Worm (Caenorhabditis elegans): ENCODE results near the gene eat-17.

The eat-17 gene

ce11 chrX:16447116-16447515 lies 30.5 kb upstream of the eat-17 start:
- peak; percentile 67 for TF ChIP-seq zfh-2 (GFP tag; conservative IDR thresholded peaks at IDR 0.05)
- TF ChIP-seq let-607 (tag; optimal IDR thresholded peaks at IDR 0.05): no peak
- TF ChIP-seq egrh-3 (GFP tag; IDR thresholded peaks at IDR 0.05): 0 out of 2 replicates have a peak, but pooled peaks have one; percentile 29
- no peak for TF ChIP-seq Y53G8AR.9 (GFP tag; conservative IDR thresholded peaks at IDR 0.05)

ce11 chrX:16445793-16446248 lies 29.2 kb upstream of the eat-17 start, which contains the start of gene twf-2:
Gene twf-2, plus strand, starts transcription at chrX:16446197.
- TF ChIP-seq Y53F4B.3 (GFP tag; IDR thresholded peaks at IDR 0.05): no peak
- TF ChIP-seq nhr-90 (tag; optimal IDR thresholded peaks at IDR 0.05): no peak
- peak; percentile 48 for TF ChIP-seq madf-10 (tag; optimal IDR thresholded peaks at IDR 0.05)
- no peak for TF ChIP-seq aptf-2 (GFP tag; conservative IDR thresholded peaks at IDR 0.05)
- TF ChIP-seq B0035.1 (tag; optimal IDR thresholded peaks at IDR 0.05): peak; percentile 34
- no peak for TF ChIP-seq cebp-1 (GFP tag; IDR thresholded peaks at IDR 0.05)
- TF ChIP-seq cebp-1 (tag; optimal IDR thresholded peaks at IDR 0.05): peak; percentile 78
- TF ChIP-seq sea-2 (GFP tag; IDR thresholded peaks at IDR 0.05): no peak
- TF ChIP-seq F10E7.11 (tag; optimal IDR thresholded peaks at IDR 0.05): no peak
- TF ChIP-seq ztf-25 (GFP tag; IDR thresholded peaks at IDR 0.05): no peak
- no peak for TF ChIP-seq madf-8 (GFP tag; conservative IDR thresholded peaks at IDR 0.05)
- TF ChIP-seq ekl-4 (GFP tag; IDR thresholded peaks at IDR 0.05): 0 out of 2 replicates have a peak, but pooled peaks have one; percentile 21
- no peak for TF ChIP-seq F33H1.4 (GFP tag; IDR thresholded peaks at IDR 0.05)
- peak; percentile 30 for TF ChIP-seq somi-1 (GFP tag; optimal IDR thresholded peaks at IDR 0.05)
- TF ChIP-seq F57A8.1 (GFP tag; optimal IDR thresholded peaks at IDR 0.05): no peak
- TF ChIP-seq zfh-2 (GFP tag; conservative IDR thresholded peaks at IDR 0.05): peak; percentile 95
- TF ChIP-seq snpc-3.4 (tag; optimal IDR thresholded peaks at IDR 0.05): no peak
- peak; percentile 83 for TF ChIP-seq lin-40 (tag; optimal IDR thresholded peaks at IDR 0.05)
- 0 out of 2 replicates have a peak, but pooled peaks have one; percentile 16 for TF ChIP-seq ztf-28 (GFP tag; IDR thresholded peaks at IDR 0.05)
- TF ChIP-seq F23B12.7 (tag; optimal IDR thresholded peaks at IDR 0.05; ENCODE audit: insufficient read depth): peak; percentile 10
- TF ChIP-seq K12H6.12 (tag; optimal IDR thresholded peaks at IDR 0.05): peak; percentile 76
- peak; percentile 56 for TF ChIP-seq atf-7 (tag; optimal IDR thresholded peaks at IDR 0.05)
- peak; percentile 79 for TF ChIP-seq B0336.3 (GFP tag; IDR thresholded peaks at IDR 0.05)
- TF ChIP-seq hmg-20 (GFP tag; IDR thresholded peaks at IDR 0.05): 0 out of 2 replicates have a peak, but pooled peaks have one; percentile 27
- peak; percentile 73 for TF ChIP-seq nhr-80 (tag; optimal IDR thresholded peaks at IDR 0.05)
- peak; percentile 23 for TF ChIP-seq die-1 (tag; optimal IDR thresholded peaks at IDR 0.05)
- peak; percentile 76; the same call in 1 of the 2 replicates for TF ChIP-seq nfyb-1 (GFP tag; IDR thresholded peaks at IDR 0.05)
- TF ChIP-seq tbp1 (GFP tag; optimal IDR thresholded peaks at IDR 0.05): peak; percentile 48
- peak; percentile 68 for TF ChIP-seq pbrm-1 (GFP tag; IDR thresholded peaks at IDR 0.05)
- peak; percentile 48 for TF ChIP-seq ceh-27 (GFP tag; optimal IDR thresholded peaks at IDR 0.05)
- TF ChIP-seq B0261.1 (tag; optimal IDR thresholded peaks at IDR 0.05): peak; percentile 9
- no peak for TF ChIP-seq Y95B8A.8 (GFP tag; IDR thresholded peaks at IDR 0.05)
- TF ChIP-seq snpc-4 (GFP tag; optimal IDR thresholded peaks at IDR 0.05): peak; percentile 58
- peak; percentile 10 to 54 (median 35) for TF ChIP-seq snpc-4 (tag; optimal IDR thresholded peaks at IDR 0.05)
- TF ChIP-seq ztf-26 (tag; optimal IDR thresholded peaks at IDR 0.05): peak; percentile 46
- TF ChIP-seq egrh-3 (GFP tag; IDR thresholded peaks at IDR 0.05): peak; percentile 36
- TF ChIP-seq rcor-1 (GFP tag; IDR thresholded peaks at IDR 0.05): peak; percentile 60
- no peak for TF ChIP-seq ama-1 (optimal IDR thresholded peaks at IDR 0.05)
- TF ChIP-seq ama-1 (GFP tag; optimal IDR thresholded peaks at IDR 0.05): no peak
- peak; percentile 75; the same call in 1 of the 2 replicates for TF ChIP-seq hmg-1.2 (GFP tag; IDR thresholded peaks at IDR 0.05)
- TF ChIP-seq gei-17 (GFP tag; optimal IDR thresholded peaks at IDR 0.05): peak; percentile 55
- TF ChIP-seq ZK185.1 (tag; optimal IDR thresholded peaks at IDR 0.05; ENCODE audit: poor library complexity, severe bottlenecking): peak; percentile 41
- no peak for TF ChIP-seq pha-4 (tag; optimal IDR thresholded peaks at IDR 0.05)
- peak; percentile 75 for TF ChIP-seq dox-1 (GFP tag; IDR thresholded peaks at IDR 0.05)
- TF ChIP-seq hlh-26 (GFP tag; conservative IDR thresholded peaks at IDR 0.05): no peak
